Fruit fly (Drosophila melanogaster): ENCODE results near the gene Gr5a.

- TF ChIP-seq CTCF (optimal IDR thresholded peaks at IDR 0.05) (no peak), CG8478 (optimal IDR thresholded peaks at IDR 0.05) (no peak)
These were observed at the start of gene Gr5a, which contains the start of gene Tre1 for dm6 chrX:5679933-5680667.

All from S2 (cell line).